Worm (Caenorhabditis elegans): ENCODE data around the gene sfxn-1.3.
"Not testable (repeated sequence)": the region's sequence is repeated elsewhere in the genome, so short reads cannot be mapped to it uniquely, and the experiment has no call there.

Gene sfxn-1.3

DNA sequence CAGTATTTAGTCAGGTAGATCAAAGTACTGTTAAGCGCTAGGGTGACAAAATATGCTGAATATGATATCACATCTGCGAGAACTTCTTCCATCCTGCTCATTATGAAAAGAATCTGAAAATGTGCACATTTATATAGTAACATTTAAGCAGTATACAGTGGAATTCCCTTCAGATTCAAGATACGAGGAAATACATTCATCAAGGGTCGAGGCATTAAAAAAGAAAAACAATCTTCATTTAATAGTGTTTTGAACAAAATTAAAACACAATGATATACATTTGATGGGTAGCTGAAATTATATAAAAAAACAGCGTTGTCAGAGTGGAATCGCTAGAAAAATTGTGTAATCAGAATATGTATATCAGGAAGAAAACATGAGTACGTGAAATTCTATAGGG is 9.1 kb downstream of the sfxn-1.3 start, which contains the start of gene str-27:
Gene str-27 (minus strand): TSS at position 101 of the 400 bp plus-strand sequence.
- TF ChIP-seq snpc-4 (tag; optimal IDR thresholded peaks at IDR 0.05) (no peak), ztf-11 (tag; optimal IDR thresholded peaks at IDR 0.05) (no peak), tlp-1 (tag; optimal IDR thresholded peaks at IDR 0.05) (no peak), xbp-1 (tag; optimal IDR thresholded peaks at IDR 0.05) (no peak), fkh-10 (GFP tag; optimal IDR thresholded peaks at IDR 0.05) (no peak), mep-1 (tag; optimal IDR thresholded peaks at IDR 0.05) (no peak), unc-30 (tag; optimal IDR thresholded peaks at IDR 0.05) (no peak), nhr-19 (GFP tag; conservative IDR thresholded peaks at IDR 0.05) (no peak), mef-2 (tag; optimal IDR thresholded peaks at IDR 0.05) (no peak), ceh-8 (GFP tag; optimal IDR thresholded peaks at IDR 0.05) (no peak), lin-39 (tag; optimal IDR thresholded peaks at IDR 0.05) (no peak)

DNA sequence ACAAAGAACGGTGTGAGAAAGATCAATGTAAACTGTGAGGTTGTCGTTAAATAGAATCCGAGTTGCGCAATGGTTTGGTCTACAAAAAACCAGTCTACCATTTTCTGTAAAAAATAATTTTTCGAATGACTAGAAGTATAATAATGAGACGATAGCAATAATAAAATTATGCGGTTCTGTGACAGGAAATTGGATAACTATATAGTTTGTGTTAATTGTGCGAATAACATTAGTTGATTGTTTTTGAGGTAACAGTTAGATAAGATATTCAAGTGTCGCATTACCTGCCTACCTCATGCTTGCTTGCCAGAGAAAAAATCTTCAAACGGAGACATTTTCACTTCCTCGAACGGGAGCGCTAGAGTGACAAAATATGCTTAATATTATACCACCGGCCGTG is 15.2 kb downstream of the sfxn-1.3 start, which contains the start of gene str-18:
Gene str-18 (minus strand): TSS at position 101 of the 400 bp plus-strand sequence.
- TF ChIP-seq nhr-237 (tag; optimal IDR thresholded peaks at IDR 0.05), result no peak
- no peak for TF ChIP-seq sup-37 (GFP tag; optimal IDR thresholded peaks at IDR 0.05)
- TF ChIP-seq nhr-84 (tag; optimal IDR thresholded peaks at IDR 0.05), result no peak
- TF ChIP-seq ces-1 (GFP tag; optimal IDR thresholded peaks at IDR 0.05), result no peak
- TF ChIP-seq nhr-77 (tag; optimal IDR thresholded peaks at IDR 0.05), result no peak
- TF ChIP-seq nhr-12 (tag; optimal IDR thresholded peaks at IDR 0.05), result no peak
- TF ChIP-seq elt-2 (tag; optimal IDR thresholded peaks at IDR 0.05), result no peak
- no peak for TF ChIP-seq swsn-7 (tag; optimal IDR thresholded peaks at IDR 0.05)
- TF ChIP-seq mab-9 (GFP tag; IDR thresholded peaks at IDR 0.05), result no peak
- TF ChIP-seq mdl-1 (tag; optimal IDR thresholded peaks at IDR 0.05), result no peak
- TF ChIP-seq pag-3 (tag; optimal IDR thresholded peaks at IDR 0.05; ENCODE audit: borderline replicate concordance, insufficient read depth), result no peak
- no peak for TF ChIP-seq zag-1 (tag; optimal IDR thresholded peaks at IDR 0.05)
- TF ChIP-seq jun-1 (tag; optimal IDR thresholded peaks at IDR 0.05), result no peak
- TF ChIP-seq lin-15B (tag; optimal IDR thresholded peaks at IDR 0.05), result no peak
- TF ChIP-seq sox-4 (tag; optimal IDR thresholded peaks at IDR 0.05), result no peak

DNA sequence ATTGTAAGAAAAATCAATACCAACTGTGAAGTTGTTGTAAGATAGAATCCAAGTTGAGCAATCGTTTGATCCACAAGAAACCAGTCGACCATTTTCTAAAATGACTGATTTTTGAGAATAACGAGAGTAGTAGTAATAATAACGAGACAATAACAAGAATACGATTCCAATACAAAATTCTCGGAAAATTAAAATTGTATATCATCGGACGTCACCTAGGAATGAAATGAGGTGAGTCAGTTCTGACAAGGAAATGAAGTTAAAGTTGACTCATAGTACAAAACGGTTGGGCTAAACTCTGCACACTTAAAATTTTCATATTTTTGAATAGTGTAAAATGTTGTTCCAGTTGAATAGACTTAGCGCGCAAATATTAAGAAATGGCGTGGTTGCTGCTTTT is 17.7 kb downstream of the sfxn-1.3 start, which contains the start of gene str-19:
Gene str-19 (minus strand): TSS at position 101 of the 400 bp plus-strand sequence.
- TF ChIP-seq pag-3 (tag; optimal IDR thresholded peaks at IDR 0.05; ENCODE audit: borderline replicate concordance, insufficient read depth); Y116A8C.19 (tag; optimal IDR thresholded peaks at IDR 0.05; ENCODE audit: borderline replicate concordance); elt-2 (tag; optimal IDR thresholded peaks at IDR 0.05): not testable (repeated sequence)

DNA sequence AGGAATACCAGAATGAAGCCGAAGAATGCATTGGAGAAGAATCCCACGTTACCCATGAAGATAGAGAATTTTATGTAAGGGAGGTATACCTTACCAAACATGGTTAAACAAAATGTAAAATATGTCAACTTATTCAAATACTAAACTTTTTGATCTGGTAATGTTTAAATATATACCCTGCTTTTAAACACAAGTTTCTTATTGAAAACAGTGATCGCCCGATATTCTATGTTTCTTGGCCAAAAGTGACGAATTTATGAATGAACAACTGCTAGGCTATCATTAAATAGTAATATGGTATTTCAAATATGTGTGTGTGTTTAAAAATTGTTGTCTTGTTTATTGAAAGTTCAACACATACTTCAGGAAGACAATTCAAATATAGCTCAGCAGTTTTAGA is 21.7 kb downstream of the sfxn-1.3 start, which contains the start of gene T23D5.8:
Gene T23D5.8 (minus strand): TSS at position 101 of the 400 bp plus-strand sequence.
- TF ChIP-seq hlh-17 (GFP tag; optimal IDR thresholded peaks at IDR 0.05; ENCODE audit: borderline replicate concordance); grh-1 (GFP tag; IDR thresholded peaks at IDR 0.05); pax-3 (tag; optimal IDR thresholded peaks at IDR 0.05): not testable (repeated sequence)

DNA sequence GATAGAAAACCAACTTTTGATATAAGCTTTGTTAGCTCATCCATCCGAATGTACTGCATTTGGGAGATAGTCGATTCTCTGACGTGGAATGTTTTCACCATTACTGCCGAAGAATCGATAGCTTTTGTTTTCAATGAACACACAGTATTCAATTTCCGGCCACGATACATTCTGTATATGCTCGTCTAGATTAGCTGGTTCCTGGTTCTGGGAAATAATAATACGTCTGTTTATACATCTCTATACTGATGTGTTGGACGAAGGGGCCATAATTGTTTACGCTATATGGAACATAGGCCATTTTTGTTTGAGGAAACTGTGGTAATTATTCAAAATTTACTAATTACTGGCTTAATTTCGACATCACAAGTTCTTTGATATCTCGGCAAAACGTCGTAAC is 23.5 kb downstream of the sfxn-1.3 start, which contains the start of gene str-6:
Gene str-6 (minus strand): TSS at position 101 of the 400 bp plus-strand sequence.
- TF ChIP-seq ztf-4 (tag; optimal IDR thresholded peaks at IDR 0.05) (no peak), ets-5 (GFP tag; IDR thresholded peaks at IDR 0.05) (no peak), sox-4 (tag; optimal IDR thresholded peaks at IDR 0.05) (no peak), nhr-47 (tag; optimal IDR thresholded peaks at IDR 0.05) (no peak), snu-23 (GFP tag; optimal IDR thresholded peaks at IDR 0.05) (no peak), Y116A8C.19 (tag; optimal IDR thresholded peaks at IDR 0.05; ENCODE audit: borderline replicate concordance) (no peak), nhr-76 (tag; optimal IDR thresholded peaks at IDR 0.05) (no peak)
